Fruit fly (Drosophila melanogaster) whole organism, adult: ENCODE measurements around the gene CG18170.
A peak's percentile ranks its signal among the peaks of the same experiment; 100 is the strongest.

ENCODE experiments used
- CG11617 ChIP-seq: fragments of 200-800 bp; sonication (Bioruptor generic); optimal IDR thresholded peaks from 2 replicates; lab custom pipeline; 2017; ENCODE audit warnings: mild to moderate bottlenecking, missing biosample characterization, missing genetic modification reagents, missing genetic modification characterization
- CG12768 ChIP-seq: fragments of 200-800 bp; sonication (Bioruptor generic); optimal IDR thresholded peaks from 2 replicates; lab custom pipeline; 2017; ENCODE audit warnings: missing biosample characterization, missing genetic modification characterization, mild to moderate bottlenecking, moderate library complexity, missing genetic modification reagents
- CG14711 ChIP-seq: fragments of 200-800 bp; sonication (Bioruptor generic); optimal IDR thresholded peaks from 2 replicates; lab custom pipeline; 2018; ENCODE audit warnings: missing biosample characterization, mild to moderate bottlenecking, missing genetic modification characterization, moderate library complexity
- CG1620 ChIP-seq: fragments of 200-800 bp; sonication (Bioruptor generic); optimal IDR thresholded peaks from 2 replicates; lab custom pipeline; 2016; ENCODE audit warnings: missing biosample characterization, missing genetic modification characterization
- CG33017 ChIP-seq: fragments of 200-800 bp; sonication (Bioruptor generic); optimal IDR thresholded peaks from 2 replicates; lab custom pipeline; 2018; ENCODE audit warnings: missing biosample characterization, mild to moderate bottlenecking, missing genetic modification characterization, moderate library complexity
- CG5204 ChIP-seq: fragments of 200-800 bp; sonication (Bioruptor generic); optimal IDR thresholded peaks from 2 replicates; lab custom pipeline; 2016; ENCODE audit warnings: missing biosample characterization, missing genetic modification characterization
- CG7045 ChIP-seq: fragments of 200-800 bp; sonication (Bioruptor generic); optimal IDR thresholded peaks from 2 replicates; lab custom pipeline; 2017; ENCODE audit warnings: missing biosample characterization, mild to moderate bottlenecking, missing genetic modification characterization
- CG7101 ChIP-seq: fragments of 200-800 bp; sonication (Bioruptor generic); optimal IDR thresholded peaks from 2 replicates; lab custom pipeline; 2018; ENCODE audit warnings: missing biosample characterization, mild to moderate bottlenecking, missing genetic modification characterization, moderate library complexity
- Clk ChIP-seq: fragments of 200-800 bp; sonication (Bioruptor generic); optimal IDR thresholded peaks from 2 replicates; lab custom pipeline; 2017; ENCODE audit warnings: missing biosample characterization, missing genetic modification characterization
- Crg-1 ChIP-seq: fragments of 200-800 bp; sonication (Bioruptor generic); optimal IDR thresholded peaks from 2 replicates; lab custom pipeline; 2016; ENCODE audit warnings: missing biosample characterization, missing genetic modification characterization
- Hr96 ChIP-seq: fragments of 200-800 bp; sonication (Bioruptor generic); optimal IDR thresholded peaks from 2 replicates; lab custom pipeline; 2016; ENCODE audit warnings: missing biosample characterization, missing genetic modification characterization
- Mnt ChIP-seq: fragments of 200-800 bp; sonication (Bioruptor generic); optimal IDR thresholded peaks from 2 replicates; lab custom pipeline; 2016; ENCODE audit warnings: missing biosample characterization, mild to moderate bottlenecking, missing genetic modification characterization
- bab1 ChIP-seq: fragments of 200-800 bp; sonication (Bioruptor generic); optimal IDR thresholded peaks from 3 replicates; lab custom pipeline; 2019; ENCODE audit warnings: missing biosample characterization, mild to moderate bottlenecking, missing genetic modification characterization, moderate library complexity
- cic ChIP-seq: fragments of 200-800 bp; sonication (Bioruptor generic); optimal IDR thresholded peaks from 2 replicates; lab custom pipeline; 2017; ENCODE audit warnings: missing biosample characterization, mild to moderate bottlenecking, missing genetic modification characterization, moderate library complexity
- cnc ChIP-seq, 2 experiments: fragments of >200 bp; optimal IDR thresholded peaks; 2 replicates each; lab custom pipeline; 2017
- kay ChIP-seq: fragments of 200-800 bp; sonication (Bioruptor generic); peaks from one replicate; lab custom pipeline; 2016; ENCODE audit warnings: missing biosample characterization, missing genetic modification characterization, borderline replicate concordance
- ovo ChIP-seq: fragments of 200-800 bp; sonication (Bioruptor generic); optimal IDR thresholded peaks from 2 replicates; lab custom pipeline; 2016; ENCODE audit warnings: missing biosample characterization, missing genetic modification characterization
- pad ChIP-seq: fragments of 200-800 bp; sonication (Bioruptor generic); optimal IDR thresholded peaks from 3 replicates; lab custom pipeline; 2017; ENCODE audit warnings: missing biosample characterization, missing genetic modification characterization, mild to moderate bottlenecking, moderate library complexity, missing genetic modification reagents
- tj ChIP-seq: fragments of 200-800 bp; sonication (Bioruptor generic); optimal IDR thresholded peaks from 3 replicates; lab custom pipeline; 2017; ENCODE audit warnings: missing biosample characterization, mild to moderate bottlenecking, missing genetic modification characterization, moderate library complexity
- toe ChIP-seq: fragments of 200-800 bp; sonication (Bioruptor generic); optimal IDR thresholded peaks from 2 replicates; lab custom pipeline; 2016; ENCODE audit warnings: missing biosample characterization, missing genetic modification characterization

The CG18170 gene

dm6 chr3L:1584781-1585180 lies 18.0 kb upstream of the CG18170 start:
- TF ChIP-seq toe (GFP tag; lab: Kevin White, UChicago) (no peak), kay (GFP tag; lab: Kevin White, UChicago) (no peak), Hr96 (GFP tag; lab: Kevin White, UChicago) (peak; percentile 48), CG11617 (GFP tag; lab: Kevin White, UChicago) (no peak), CG33017 (tag; lab: Kevin White, UChicago) (no peak), CG1620 (GFP tag; lab: Kevin White, UChicago) (no peak), Clk (no peak), CG7045 (GFP tag; lab: Kevin White, UChicago) (no peak), bab1 (GFP tag; lab: Kevin White, UChicago) (peak; percentile 93), ovo (GFP tag; lab: Kevin White, UChicago) (no peak), CG12768 (GFP tag; lab: Kevin White, UChicago) (no peak), CG14711 (tag; lab: Kevin White, UChicago) (peak; percentile 64), pad (GFP tag; lab: Kevin White, UChicago) (peak; percentile 36), CG5204 (GFP tag; lab: Kevin White, UChicago) (no peak), CG7101 (tag; lab: Kevin White, UChicago) (peak; percentile 11), cnc (optimal IDR thresholded peaks at IDR 0.05; lab: Kevin White, UChicago) (no peak), tj (GFP tag; lab: Kevin White, UChicago) (peak; percentile 74), Crg-1 (GFP tag; lab: Kevin White, UChicago) (no peak), cic (GFP tag; lab: Kevin White, UChicago) (no peak), Mnt (GFP tag; lab: Kevin White, UChicago) (no peak)

dm6 chr3L:1586266-1587054 lies 16.3 kb upstream of the CG18170 start:
- TF ChIP-seq Crg-1 (GFP tag; lab: Kevin White, UChicago) (peak; percentile 13), CG12768 (GFP tag; lab: Kevin White, UChicago) (peak; percentile 65), cic (GFP tag; lab: Kevin White, UChicago) (peak; percentile 75), tj (GFP tag; lab: Kevin White, UChicago) (peak; percentile 80), toe (GFP tag; lab: Kevin White, UChicago) (no peak), Clk (no peak), CG5204 (GFP tag; lab: Kevin White, UChicago) (no peak), CG7045 (GFP tag; lab: Kevin White, UChicago) (peak; percentile 26), Mnt (GFP tag; lab: Kevin White, UChicago) (peak; percentile 68), bab1 (GFP tag; lab: Kevin White, UChicago) (peak; percentile 73), ovo (GFP tag; lab: Kevin White, UChicago) (peak; percentile 53), CG14711 (tag; lab: Kevin White, UChicago) (peak; percentile 16), CG1620 (GFP tag; lab: Kevin White, UChicago) (no peak), CG33017 (tag; lab: Kevin White, UChicago) (peak; percentile 60), CG7101 (tag; lab: Kevin White, UChicago) (no peak), CG11617 (GFP tag; lab: Kevin White, UChicago) (peak; percentile 10), kay (GFP tag; lab: Kevin White, UChicago) (no peak), Hr96 (GFP tag; lab: Kevin White, UChicago) (peak; percentile 45), pad (GFP tag; lab: Kevin White, UChicago) (no peak), cnc (optimal IDR thresholded peaks at IDR 0.05; lab: Kevin White, UChicago) (no peak)

- TF ChIP-seq CG33017 (tag; lab: Kevin White, UChicago) (peak; percentile 81), CG7101 (tag; lab: Kevin White, UChicago) (peak; percentile 78), CG1620 (GFP tag; lab: Kevin White, UChicago) (peak; percentile 62), Clk (peak; percentile 68), Mnt (GFP tag; lab: Kevin White, UChicago) (peak; percentile 46), tj (GFP tag; lab: Kevin White, UChicago) (peak; percentile 28), CG5204 (GFP tag; lab: Kevin White, UChicago) (peak; percentile 81), pad (GFP tag; lab: Kevin White, UChicago) (peak; percentile 48), CG11617 (GFP tag; lab: Kevin White, UChicago) (peak; percentile 37), toe (GFP tag; lab: Kevin White, UChicago) (peak; percentile 77), kay (GFP tag; lab: Kevin White, UChicago) (peak; percentile 51), Hr96 (GFP tag; lab: Kevin White, UChicago) (peak; percentile 63), CG14711 (tag; lab: Kevin White, UChicago) (peak; percentile 70), Crg-1 (GFP tag; lab: Kevin White, UChicago) (peak; percentile 52), CG7045 (GFP tag; lab: Kevin White, UChicago) (peak; percentile 82), cnc (optimal IDR thresholded peaks at IDR 0.05; lab: Kevin White, UChicago) (no peak), CG12768 (GFP tag; lab: Kevin White, UChicago) (peak; percentile 79), ovo (GFP tag; lab: Kevin White, UChicago) (no peak), bab1 (GFP tag; lab: Kevin White, UChicago) (peak; percentile 75), cic (GFP tag; lab: Kevin White, UChicago) (no peak)
These were observed 15.5 kb upstream of the CG18170 start for dm6 chr3L:1587140-1587849.

- TF ChIP-seq bab1 (GFP tag; lab: Kevin White, UChicago): no peak
- TF ChIP-seq kay (GFP tag; lab: Kevin White, UChicago): peak; percentile 49
- TF ChIP-seq CG12768 (GFP tag; lab: Kevin White, UChicago): no peak
- TF ChIP-seq CG14711 (tag; lab: Kevin White, UChicago): no peak
These were observed 12.6 kb upstream of the CG18170 start for dm6 chr3L:1590194-1590593.
